Worm (Caenorhabditis elegans) whole organism, early embryonic: ENCODE measurements around the gene F45E12.6.

Experiments used
- B0310.2 ChIP-seq: sonication (generic microtip); optimal IDR thresholded peaks from 2 replicates; lab custom pipeline; 2016; ENCODE audit warnings: mild to moderate bottlenecking, missing genetic modification characterization, missing compliant biosample characterization
- F13C5.2 ChIP-seq: sonication (generic microtip); optimal IDR thresholded peaks from 2 replicates; lab custom pipeline; 2017; ENCODE audit warnings: mild to moderate bottlenecking, missing genetic modification characterization, inconsistent platforms, missing compliant biosample characterization
- ama-1 ChIP-seq: fragments of 150-350 bp; optimal IDR thresholded peaks from 2 replicates; lab custom pipeline; 2014
- hmbx-1 ChIP-seq: sonication (generic microtip); optimal IDR thresholded peaks from 2 replicates; lab custom pipeline; 2016; ENCODE audit warnings: mild to moderate bottlenecking, missing genetic modification characterization, missing compliant biosample characterization
- tbx-37 ChIP-seq: fragments of 200-800 bp; sonication (Bioruptor generic); conservative IDR thresholded peaks from 2 replicates; pipeline ENCODE4 v1.3.6; 2022; ENCODE audit warnings: missing genetic modification reagents, missing genetic modification characterization, missing compliant biosample characterization

- TF ChIP-seq ama-1 (lab: Kevin White, UChicago) = no peak
- TF ChIP-seq tbx-37 (GFP tag; lab: Robert Waterston, UW) = no peak
- no peak for TF ChIP-seq hmbx-1
- no peak for TF ChIP-seq B0310.2 (tag; lab: Kevin White, UChicago)
- TF ChIP-seq F13C5.2 (tag; lab: Kevin White, UChicago) = no peak
Measured at ce11 chrII:7323317-7323716, 9.3 kb upstream of the F45E12.6 start.
